Worm (Caenorhabditis elegans) whole organism, L1 larva: ENCODE data around the gene fbxa-81.

Source experiments
- C04F5.9 ChIP-seq: sonication (generic microtip); optimal IDR thresholded peaks from 2 replicates; lab custom pipeline; 2016; ENCODE audit warnings: missing genetic modification characterization, missing compliant biosample characterization
- aly-2 ChIP-seq: fragments of 150-350 bp; optimal IDR thresholded peaks from 2 replicates; lab custom pipeline; 2014; ENCODE audit warnings: missing biosample characterization, missing genetic modification characterization
- ceh-63 ChIP-seq: fragments of 200-800 bp; sonication (Bioruptor generic); optimal IDR thresholded peaks from 2 replicates; lab custom pipeline; 2018; ENCODE audit warnings: mild to moderate bottlenecking, missing genetic modification characterization, missing compliant biosample characterization
- ceh-82 ChIP-seq, 3 experiments: fragments of 150-350 bp in 1 of 3; sonication (generic microtip) in 2 of 3; optimal IDR thresholded peaks; 2 replicates each; lab custom pipeline; 2014 to 2017; ENCODE audit warnings: missing biosample characterization in 3 of 3, missing genetic modification characterization in 3 of 3
- ces-1 ChIP-seq: fragments of 150-350 bp; optimal IDR thresholded peaks from 2 replicates; lab custom pipeline; 2014; ENCODE audit warnings: missing biosample characterization, missing genetic modification reagents, missing genetic modification characterization
- dpl-1 ChIP-seq, 3 experiments: fragments of 150-350 bp in 2 of 3; sonication (generic microtip) in 1 of 3; optimal IDR thresholded peaks; 2 replicates each; lab custom pipeline; 2014 to 2017; ENCODE audit warnings: missing biosample characterization in 3 of 3, missing genetic modification characterization in 3 of 3, missing genetic modification reagents in 3 of 3
- dsc-1 ChIP-seq: sonication (generic microtip); optimal IDR thresholded peaks from 2 replicates; lab custom pipeline; 2016; ENCODE audit warnings: mild to moderate bottlenecking, missing genetic modification characterization, missing compliant biosample characterization
- efl-1 ChIP-seq, 4 experiments: fragments of 150-350 bp; optimal IDR thresholded peaks in 3 of 4; peaks in 1 of 4; 1 replicate in 1 of 4; 2 replicates in 3 of 4; lab custom pipeline; 2014; ENCODE audit warnings: missing biosample characterization in 2 of 4, missing genetic modification characterization in 2 of 4, missing genetic modification reagents in 2 of 4
- egl-13 ChIP-seq: sonication (generic microtip); optimal IDR thresholded peaks from 2 replicates; lab custom pipeline; 2016; ENCODE audit warnings: missing genotype, missing genetic modification reagents, missing genetic modification characterization, missing compliant biosample characterization
- elt-2 ChIP-seq: sonication (generic microtip); optimal IDR thresholded peaks from 2 replicates; lab custom pipeline; 2016; ENCODE audit warnings: missing genetic modification characterization, mild to moderate bottlenecking, inconsistent platforms, missing compliant biosample characterization, missing genetic modification reagents
- fos-1 ChIP-seq: fragments of 150-350 bp; optimal IDR thresholded peaks from 2 replicates; lab custom pipeline; 2014; ENCODE audit warnings: missing biosample characterization, missing genetic modification characterization
- grh-1 ChIP-seq: fragments of 200-800 bp; sonication (Bioruptor generic); IDR thresholded peaks from 2 replicates; pipeline ENCODE4 v1.3.6; 2022; ENCODE audit warnings: missing genetic modification reagents, missing genetic modification characterization, missing compliant biosample characterization
- hlh-17 ChIP-seq: fragments of 200-800 bp; sonication (Bioruptor generic); optimal IDR thresholded peaks from 2 replicates; lab custom pipeline; 2018; ENCODE audit warnings: missing genetic modification characterization, mild to moderate bottlenecking, missing compliant biosample characterization, moderate library complexity, borderline replicate concordance
- irx-1 ChIP-seq: sonication (generic microtip); optimal IDR thresholded peaks from 2 replicates; lab custom pipeline; 2016; ENCODE audit warnings: missing genetic modification characterization, missing compliant biosample characterization
- jun-1 ChIP-seq: fragments of 150-350 bp; optimal IDR thresholded peaks from 2 replicates; lab custom pipeline; 2014; ENCODE audit warnings: missing biosample characterization, missing genetic modification reagents, missing genetic modification characterization
- lin-15B ChIP-seq: fragments of 150-350 bp; sonication (generic microtip); optimal IDR thresholded peaks from 3 replicates; lab custom pipeline; 2014; ENCODE audit warnings: missing biosample characterization, missing genetic modification characterization
- lir-3 ChIP-seq: sonication (generic microtip); optimal IDR thresholded peaks from 2 replicates; lab custom pipeline; 2016; ENCODE audit warnings: mild to moderate bottlenecking, missing genetic modification characterization, moderate library complexity, missing compliant biosample characterization; ENCODE audit not compliant: poor library complexity
- mab-9 ChIP-seq: fragments of 200-800 bp; sonication (Bioruptor generic); IDR thresholded peaks from 2 replicates; pipeline ENCODE4 v1.3.6; 2022; ENCODE audit warnings: missing genetic modification reagents, missing genetic modification characterization, missing compliant biosample characterization
- mdl-1 ChIP-seq, 2 experiments: fragments of 150-350 bp; optimal IDR thresholded peaks; 2 replicates each; lab custom pipeline; 2014 to 2017; ENCODE audit warnings: missing biosample characterization in 2 of 2, missing genetic modification characterization in 2 of 2, inconsistent platforms in 1 of 2
- mef-2 ChIP-seq: fragments of 150-350 bp; optimal IDR thresholded peaks from 2 replicates; lab custom pipeline; 2014; ENCODE audit warnings: missing biosample characterization, missing genetic modification characterization
- mep-1 ChIP-seq: fragments of 150-350 bp; optimal IDR thresholded peaks from 2 replicates; lab custom pipeline; 2014; ENCODE audit warnings: missing biosample characterization, missing genetic modification characterization
- nhr-12 ChIP-seq: sonication (generic microtip); optimal IDR thresholded peaks from 2 replicates; lab custom pipeline; 2017; ENCODE audit warnings: missing biosample characterization, missing genetic modification characterization
- nhr-19 ChIP-seq: fragments of 200-800 bp; sonication (Bioruptor generic); conservative IDR thresholded peaks from 2 replicates; pipeline ENCODE4 v1.3.6; 2022; ENCODE audit warnings: missing genetic modification characterization, missing compliant biosample characterization
- nhr-47 ChIP-seq: sonication (generic microtip); optimal IDR thresholded peaks from 2 replicates; lab custom pipeline; 2016; ENCODE audit warnings: mild to moderate bottlenecking, missing genetic modification characterization, moderate library complexity, missing compliant biosample characterization
- nhr-71 ChIP-seq: sonication (generic microtip); optimal IDR thresholded peaks from 2 replicates; lab custom pipeline; 2016; ENCODE audit warnings: mild to moderate bottlenecking, missing genetic modification characterization, moderate library complexity, missing compliant biosample characterization
- nhr-77 ChIP-seq: fragments of 150-350 bp; optimal IDR thresholded peaks from 2 replicates; lab custom pipeline; 2014; ENCODE audit warnings: missing biosample characterization, missing genetic modification characterization
- nhr-85 ChIP-seq: sonication (generic microtip); peaks from one replicate; lab custom pipeline; 2016; ENCODE audit warnings: missing genetic modification characterization, inconsistent platforms, missing compliant biosample characterization
- pag-3 ChIP-seq: sonication (generic microtip); optimal IDR thresholded peaks from 2 replicates; lab custom pipeline; 2017; ENCODE audit warnings: missing genetic modification characterization, mild to moderate bottlenecking, missing compliant biosample characterization, antibody characterized with exemption, borderline replicate concordance; ENCODE audit not compliant: insufficient read depth
- sup-37 ChIP-seq: fragments of 200-800 bp; sonication (Bioruptor generic); optimal IDR thresholded peaks from 2 replicates; lab custom pipeline; 2018; ENCODE audit warnings: mild to moderate bottlenecking, missing genetic modification characterization, missing compliant biosample characterization
- unc-86 ChIP-seq: sonication (generic microtip); optimal IDR thresholded peaks from 2 replicates; lab custom pipeline; 2016; ENCODE audit warnings: missing genetic modification characterization, missing compliant biosample characterization
- vab-15 ChIP-seq: sonication (generic microtip); optimal IDR thresholded peaks from 2 replicates; lab custom pipeline; 2017; ENCODE audit warnings: missing genotype, mild to moderate bottlenecking, missing genetic modification characterization, missing compliant biosample characterization
- xbp-1 ChIP-seq: sonication (generic microtip); optimal IDR thresholded peaks from 2 replicates; lab custom pipeline; 2016; ENCODE audit warnings: missing genetic modification characterization, missing compliant biosample characterization
- zip-4 ChIP-seq: fragments of 200-800 bp; sonication (Bioruptor generic); optimal IDR thresholded peaks from 2 replicates; lab custom pipeline; 2018; ENCODE audit warnings: mild to moderate bottlenecking, missing genetic modification characterization, moderate library complexity, missing compliant biosample characterization
- ztf-4 ChIP-seq: fragments of 150-350 bp; optimal IDR thresholded peaks from 2 replicates; lab custom pipeline; 2014; ENCODE audit warnings: missing biosample characterization, missing genetic modification characterization

Gene fbxa-81

ce11 chrX:14549709-14550199 is 7.9 kb upstream of the fbxa-81 start, which contains the start of gene ram-5:
Gene ram-5 (plus strand): TSS chrX:14550149.
- no peak for TF ChIP-seq C04F5.9 (tag; lab: Kevin White, UChicago)
- TF ChIP-seq nhr-85: peak; percentile 61
- TF ChIP-seq, all 84 proteins: peak for 1

- TF ChIP-seq nhr-47: no peak
- TF ChIP-seq egl-13 (tag; lab: Kevin White, UChicago): no peak
- no peak for TF ChIP-seq ceh-82 (tag; optimal IDR thresholded peaks at IDR 0.05; lab: Kevin White, UChicago)
- no peak for TF ChIP-seq grh-1 (GFP tag; lab: Robert Waterston, UW)
- no peak for TF ChIP-seq nhr-12 (tag; lab: Kevin White, UChicago)
- TF ChIP-seq ztf-4 (tag; lab: Kevin White, UChicago): no peak
- no peak for TF ChIP-seq dsc-1 (tag; lab: Kevin White, UChicago)
- TF ChIP-seq dpl-1 (GFP tag; optimal IDR thresholded peaks at IDR 0.05; lab: Kevin White, UChicago): no peak
- no peak for TF ChIP-seq mef-2 (tag; lab: Kevin White, UChicago)
- TF ChIP-seq nhr-77 (tag; lab: Kevin White, UChicago): no peak
- no peak for TF ChIP-seq mep-1 (tag; lab: Kevin White, UChicago)
- TF ChIP-seq sup-37 (GFP tag; lab: Kevin White, UChicago): no peak
- no peak for TF ChIP-seq aly-2 (tag; lab: Kevin White, UChicago)
- no peak for TF ChIP-seq hlh-17 (GFP tag; lab: Kevin White, UChicago)
- TF ChIP-seq, all 84 proteins: peak for 0
These were observed 3.7 kb upstream of the fbxa-81 start, which contains the start of gene enri-2 for ce11 chrX:14545543-14545942. Gene enri-2 (plus strand): TSS chrX:14545843.

ce11 chrX:14543224-14543623 is 1.3 kb upstream of the fbxa-81 start, which contains the start of gene T24C2.3:
Gene T24C2.3 (plus strand): TSS chrX:14543524.
- no peak for TF ChIP-seq fos-1 (tag; lab: Kevin White, UChicago)
- no peak for TF ChIP-seq egl-13 (tag; lab: Kevin White, UChicago)
- no peak for TF ChIP-seq vab-15 (tag; lab: Kevin White, UChicago)
- TF ChIP-seq ces-1 (GFP tag; lab: Kevin White, UChicago): no peak
- no peak for TF ChIP-seq pag-3 (tag; lab: Kevin White, UChicago)
- TF ChIP-seq grh-1 (GFP tag; lab: Robert Waterston, UW): no peak
- TF ChIP-seq mdl-1 (tag; optimal IDR thresholded peaks at IDR 0.05; lab: Kevin White, UChicago): no peak
- no peak for TF ChIP-seq xbp-1
- TF ChIP-seq unc-86 (tag; lab: Kevin White, UChicago): no peak
- TF ChIP-seq mab-9: no peak
- TF ChIP-seq irx-1 (tag; lab: Kevin White, UChicago): no peak
- TF ChIP-seq nhr-85: no peak
- no peak for TF ChIP-seq nhr-71 (tag; lab: Kevin White, UChicago)
- no peak for TF ChIP-seq zip-4 (GFP tag; lab: Kevin White, UChicago)
- no peak for TF ChIP-seq lin-15B (tag; lab: Kevin White, UChicago)
- no peak for TF ChIP-seq efl-1 (optimal IDR thresholded peaks at IDR 0.05; lab: Kevin White, UChicago)
- TF ChIP-seq efl-1 (GFP tag; optimal IDR thresholded peaks at IDR 0.05 in 1 of 2; lab: Kevin White, UChicago): no peak
- no peak for TF ChIP-seq nhr-19
- TF ChIP-seq ceh-63: no peak
- no peak for TF ChIP-seq lir-3
- TF ChIP-seq, all 84 proteins: peak for 0

- TF ChIP-seq jun-1 (tag; lab: Kevin White, UChicago): no peak
- peak; percentile 47 for TF ChIP-seq elt-2 (tag; lab: Kevin White, UChicago)
- TF ChIP-seq, all 84 proteins: peak for 1
These were observed 2.4 kb downstream of the fbxa-81 start for ce11 chrX:14539468-14539867.
